Fruit fly (Drosophila melanogaster) whole organism, embryonic: ENCODE measurements around the gene Capa.

Experiments used
- Asciz ChIP-seq: fragments of 200-800 bp; sonication (Bioruptor generic); optimal IDR thresholded peaks from 2 replicates; lab custom pipeline; 2017; ENCODE audit warnings: missing biosample characterization, mild to moderate bottlenecking, missing genetic modification characterization, missing genetic modification reagents
- CG10274 ChIP-seq: fragments of 200-800 bp; sonication (Bioruptor generic); optimal IDR thresholded peaks from 3 replicates; lab custom pipeline; 2017; ENCODE audit warnings: missing biosample characterization, mild to moderate bottlenecking, missing genetic modification characterization
- CG10366 ChIP-seq: fragments of 200-800 bp; sonication (Bioruptor generic); IDR thresholded peaks from 2 replicates; pipeline ENCODE4 v1.3.6; 2022; ENCODE audit warnings: missing biosample characterization, missing genetic modification characterization
- CG12071 ChIP-seq: fragments of 200-800 bp; sonication (Bioruptor generic); optimal IDR thresholded peaks from 3 replicates; lab custom pipeline; 2018; ENCODE audit warnings: missing biosample characterization, mild to moderate bottlenecking, missing genetic modification characterization
- CG14441 ChIP-seq: fragments of 200-800 bp; sonication (Bioruptor generic); IDR thresholded peaks from 2 replicates; pipeline ENCODE4 v1.3.6; 2022; ENCODE audit warnings: missing biosample characterization, missing genetic modification characterization
- CG15011 ChIP-seq: fragments of 200-800 bp; sonication (Bioruptor generic); optimal IDR thresholded peaks from 3 replicates; lab custom pipeline; 2018; ENCODE audit warnings: missing biosample characterization, mild to moderate bottlenecking, missing genetic modification characterization
- CG17328 ChIP-seq: fragments of 200-800 bp; sonication (Bioruptor generic); IDR thresholded peaks from 2 replicates; pipeline ENCODE4 v1.3.6; 2022; ENCODE audit warnings: missing biosample characterization, missing genetic modification characterization
- CG1832 ChIP-seq: fragments of 200-800 bp; sonication (Bioruptor generic); optimal IDR thresholded peaks from 2 replicates; lab custom pipeline; 2017; ENCODE audit warnings: missing biosample characterization, mild to moderate bottlenecking, missing genetic modification characterization, inconsistent platforms
- CG31224 ChIP-seq: fragments of 200-800 bp; sonication (Bioruptor generic); IDR thresholded peaks from 2 replicates; pipeline ENCODE4 v1.3.6; 2022; ENCODE audit warnings: missing biosample characterization, missing genetic modification characterization
- CG4617 ChIP-seq: fragments of 200-800 bp; sonication (Bioruptor generic); optimal IDR thresholded peaks from 3 replicates; lab custom pipeline; 2016; ENCODE audit warnings: missing biosample characterization, missing genetic modification characterization, borderline replicate concordance
- CG7372 ChIP-seq: fragments of 200-800 bp; sonication (Bioruptor generic); IDR thresholded peaks from 2 replicates; pipeline ENCODE4 v1.3.6; 2022; ENCODE audit warnings: missing biosample characterization, missing genetic modification characterization
- CG7839 ChIP-seq: fragments of 200-800 bp; sonication (Bioruptor generic); optimal IDR thresholded peaks from 3 replicates; lab custom pipeline; 2018; ENCODE audit warnings: missing biosample characterization, mild to moderate bottlenecking, missing genetic modification characterization, moderate library complexity
- CG8290 ChIP-seq, 3 experiments: fragments of 200-800 bp; sonication (Bioruptor generic); optimal IDR thresholded peaks; 2 replicates each; lab custom pipeline; 2016 to 2019; ENCODE audit warnings: missing biosample characterization in 3 of 3, missing genetic modification characterization in 3 of 3, mild to moderate bottlenecking in 2 of 3, moderate library complexity in 1 of 3
- CG9437 ChIP-seq: fragments of 200-800 bp; sonication (Bioruptor generic); optimal IDR thresholded peaks from 2 replicates; lab custom pipeline; 2018; ENCODE audit warnings: missing biosample characterization, mild to moderate bottlenecking, missing genetic modification characterization
- CHES-1-like ChIP-seq: fragments of 200-800 bp; sonication (Bioruptor generic); optimal IDR thresholded peaks from 2 replicates; lab custom pipeline; 2016; ENCODE audit warnings: missing biosample characterization, missing genetic modification characterization
- Dad ChIP-seq: fragments of 200-800 bp; sonication (Bioruptor generic); optimal IDR thresholded peaks from 3 replicates; lab custom pipeline; 2016; ENCODE audit warnings: missing biosample characterization, missing genetic modification characterization
- Dbx ChIP-seq: fragments of 200-800 bp; sonication (Bioruptor generic); IDR thresholded peaks from 3 replicates; pipeline ENCODE4 v1.3.6; 2022; ENCODE audit warnings: missing biosample characterization, missing genetic modification characterization
- Dp ChIP-seq: fragments of 200-800 bp; sonication (Bioruptor generic); optimal IDR thresholded peaks from 2 replicates; lab custom pipeline; 2018; ENCODE audit warnings: missing biosample characterization, mild to moderate bottlenecking, missing genetic modification characterization, moderate library complexity
- Drgx ChIP-seq: fragments of 200-800 bp; sonication (Bioruptor generic); IDR thresholded peaks from 2 replicates; pipeline ENCODE4 v1.3.6; 2022; ENCODE audit warnings: missing biosample characterization, missing genetic modification characterization
- HLH3B ChIP-seq: fragments of 200-800 bp; sonication (Bioruptor generic); IDR thresholded peaks from 2 replicates; pipeline ENCODE4 v1.3.6; 2022; ENCODE audit warnings: missing biosample characterization, missing genetic modification characterization
- Hand ChIP-seq: fragments of 200-800 bp; sonication (Bioruptor generic); optimal IDR thresholded peaks from 2 replicates; lab custom pipeline; 2017; ENCODE audit warnings: mild to moderate bottlenecking, missing biosample characterization, missing genetic modification reagents, missing genetic modification characterization
- HmgZ ChIP-seq: fragments of 200-800 bp; sonication (Bioruptor generic); optimal IDR thresholded peaks from 2 replicates; lab custom pipeline; 2018; ENCODE audit warnings: missing biosample characterization, mild to moderate bottlenecking, missing genetic modification characterization
- Hmx ChIP-seq: fragments of 200-800 bp; sonication (Bioruptor generic); optimal IDR thresholded peaks from 2 replicates; lab custom pipeline; 2016; ENCODE audit warnings: missing biosample characterization, missing genetic modification characterization
- Hr51 ChIP-seq, 2 experiments: fragments of 200-800 bp; sonication (Bioruptor generic); optimal IDR thresholded peaks; 2 replicates in 1 of 2; 3 replicates in 1 of 2; lab custom pipeline; 2016 to 2018; ENCODE audit warnings: missing biosample characterization in 2 of 2, missing genetic modification characterization in 2 of 2, mild to moderate bottlenecking in 1 of 2, moderate library complexity in 1 of 2
- Lhr ChIP-seq: fragments of 200-800 bp; sonication (Bioruptor generic); optimal IDR thresholded peaks from 3 replicates; lab custom pipeline; 2017; ENCODE audit warnings: mild to moderate bottlenecking, missing biosample characterization, missing genetic modification reagents, missing genetic modification characterization
- MTF-1 ChIP-seq: fragments of 200-800 bp; sonication (Bioruptor generic); optimal IDR thresholded peaks from 2 replicates; lab custom pipeline; 2018; ENCODE audit warnings: missing biosample characterization, mild to moderate bottlenecking, missing genetic modification characterization, borderline replicate concordance
- NC2α ChIP-seq: fragments of 200-800 bp; sonication (Bioruptor generic); optimal IDR thresholded peaks from 2 replicates; lab custom pipeline; 2016; ENCODE audit warnings: missing biosample characterization, missing genetic modification characterization
- Nf-YB ChIP-seq: fragments of 200-800 bp; sonication (Bioruptor generic); optimal IDR thresholded peaks from 3 replicates; lab custom pipeline; 2019; ENCODE audit warnings: missing biosample characterization, mild to moderate bottlenecking, missing genetic modification characterization, moderate library complexity
- Sox102F ChIP-seq: fragments of 200-800 bp; sonication (Bioruptor generic); optimal IDR thresholded peaks from 2 replicates; lab custom pipeline; 2018; ENCODE audit warnings: missing biosample characterization, mild to moderate bottlenecking, missing genetic modification characterization, moderate library complexity
- Sry-β ChIP-seq: fragments of 200-800 bp; sonication (Bioruptor generic); optimal IDR thresholded peaks from 2 replicates; lab custom pipeline; 2018; ENCODE audit warnings: missing biosample characterization, mild to moderate bottlenecking, missing genetic modification characterization, moderate library complexity
- Tbp ChIP-seq: fragments of >200 bp; optimal IDR thresholded peaks from 2 replicates; lab custom pipeline; 2018; ENCODE audit warnings: missing biosample characterization, missing genetic modification characterization
- ase ChIP-seq: fragments of 200-800 bp; sonication (Bioruptor generic); IDR thresholded peaks from 3 replicates; pipeline ENCODE4 v1.3.6; 2022; ENCODE audit warnings: missing biosample characterization, missing genetic modification characterization
- bab2 ChIP-seq: fragments of 200-800 bp; sonication (Bioruptor generic); optimal IDR thresholded peaks from 2 replicates; lab custom pipeline; 2016; ENCODE audit warnings: missing biosample characterization, missing genetic modification characterization
- caup ChIP-seq: fragments of 200-800 bp; sonication (Bioruptor generic); optimal IDR thresholded peaks from 3 replicates; lab custom pipeline; 2017; ENCODE audit warnings: missing biosample characterization, mild to moderate bottlenecking, missing genetic modification characterization, moderate library complexity; ENCODE audit not compliant: severe bottlenecking
- chinmo ChIP-seq: fragments of 200-800 bp; sonication (Bioruptor generic); IDR thresholded peaks from 4 replicates; pipeline ENCODE4 v1.3.6; 2022; ENCODE audit warnings: missing biosample characterization, missing genetic modification characterization; ENCODE audit not compliant: partially characterized antibody
- chn ChIP-seq: fragments of 200-800 bp; sonication (Bioruptor generic); optimal IDR thresholded peaks from 2 replicates; lab custom pipeline; 2016; ENCODE audit warnings: missing biosample characterization, missing genetic modification characterization
- cwo ChIP-seq: fragments of 200-800 bp; sonication (Bioruptor generic); optimal IDR thresholded peaks from 3 replicates; lab custom pipeline; 2017; ENCODE audit warnings: missing biosample characterization, missing genetic modification characterization, mild to moderate bottlenecking, moderate library complexity, missing genetic modification reagents
- ewg ChIP-seq: fragments of 200-800 bp; sonication (Bioruptor generic); optimal IDR thresholded peaks from 3 replicates; lab custom pipeline; 2017; ENCODE audit warnings: mild to moderate bottlenecking, missing biosample characterization, missing genetic modification reagents, missing genetic modification characterization
- gcm2 ChIP-seq: fragments of 200-800 bp; sonication (Bioruptor generic); optimal IDR thresholded peaks from 2 replicates; lab custom pipeline; 2016; ENCODE audit warnings: missing biosample characterization, missing genetic modification characterization
- her ChIP-seq: fragments of 200-800 bp; sonication (Bioruptor generic); optimal IDR thresholded peaks from 2 replicates; lab custom pipeline; 2016; ENCODE audit warnings: missing biosample characterization, missing genetic modification characterization
- ken ChIP-seq: fragments of 200-800 bp; sonication (Bioruptor generic); IDR thresholded peaks from 3 replicates; pipeline ENCODE4 v1.3.6; 2022; ENCODE audit warnings: missing biosample characterization, missing genetic modification characterization
- mam ChIP-seq: fragments of 200-800 bp; sonication (Bioruptor generic); optimal IDR thresholded peaks from 3 replicates; lab custom pipeline; 2016; ENCODE audit warnings: missing biosample characterization, missing genetic modification characterization
- onecut ChIP-seq: fragments of 200-800 bp; sonication (Bioruptor generic); IDR thresholded peaks from 2 replicates; pipeline ENCODE4 v1.3.6; 2022; ENCODE audit warnings: missing biosample characterization, missing genetic modification characterization
- pan ChIP-seq, 4 experiments: fragments of >200 bp in 3 of 4; fragments of 200-800 bp in 1 of 4; sonication (Bioruptor generic) in 1 of 4; optimal IDR thresholded peaks in 3 of 4; IDR thresholded peaks in 1 of 4; 2 replicates each; pipeline versions ENCODE4 v1.3.6 to Lab custom; 2017 to 2022; ENCODE audit warnings: missing biosample characterization in 2 of 4, missing genetic modification characterization in 2 of 4, mixed read lengths in 1 of 4
- sima ChIP-seq: fragments of 200-800 bp; sonication (Bioruptor generic); optimal IDR thresholded peaks from 2 replicates; lab custom pipeline; 2016; ENCODE audit warnings: missing biosample characterization, missing genetic modification characterization
- sisA ChIP-seq: fragments of 200-800 bp; sonication (Bioruptor generic); IDR thresholded peaks from 2 replicates; pipeline ENCODE4 v1.3.6; 2022; ENCODE audit warnings: missing biosample characterization, missing genetic modification characterization
- slp2 ChIP-seq: fragments of 200-800 bp; sonication (Bioruptor generic); optimal IDR thresholded peaks from 2 replicates; lab custom pipeline; 2016; ENCODE audit warnings: missing biosample characterization, missing genetic modification characterization
- vvl ChIP-seq: fragments of 200-800 bp; sonication (Bioruptor generic); IDR thresholded peaks from 2 replicates; pipeline ENCODE4 v1.3.6; 2022; ENCODE audit warnings: missing biosample characterization, missing genetic modification characterization
- wek ChIP-seq: fragments of 200-800 bp; sonication (Bioruptor generic); optimal IDR thresholded peaks from 3 replicates; lab custom pipeline; 2018; ENCODE audit warnings: missing biosample characterization, mild to moderate bottlenecking, missing genetic modification characterization, moderate library complexity

The Capa gene

dm6 chr3R:29876733-29877193, 37.4 kb downstream of the Capa start, which contains the start of gene CG31038 (continued):
- TF ChIP-seq CHES-1-like (GFP tag; lab: Kevin White, UChicago) (no peak), CG14441 (no peak), NC2α (no peak), HmgZ (tag; lab: Kevin White, UChicago) (no peak), wek (GFP tag; lab: Kevin White, UChicago) (peak; percentile 39), HLH3B (no peak), Tbp (GFP tag; lab: Kevin White, UChicago) (no peak), MTF-1 (GFP tag; lab: Kevin White, UChicago) (peak; percentile 40), Dp (GFP tag; lab: Kevin White, UChicago) (no peak), ewg (GFP tag; lab: Kevin White, UChicago) (no peak), bab2 (no peak), CG17328 (peak; percentile 27; the same call in 1 of the 2 replicates), CG15011 (GFP tag; lab: Kevin White, UChicago) (no peak), cwo (no peak), CG31224 (GFP tag; lab: Robert Waterston, UW) (no peak), Asciz (GFP tag; lab: Kevin White, UChicago) (peak; percentile 29), slp2 (no peak), CG1832 (GFP tag; lab: Kevin White, UChicago) (no peak), Hmx (GFP tag; lab: Kevin White, UChicago) (no peak), onecut (no peak; the same call in 1 of the 2 replicates), Hand (no peak), ase (GFP tag; lab: Robert Waterston, UW) (no peak), Hr51 (GFP tag; optimal IDR thresholded peaks at IDR 0.05; lab: Kevin White, UChicago) (peak in 1 of 2 experiments; percentile 25), CG4617 (GFP tag; lab: Kevin White, UChicago) (no peak), chinmo (GFP tag; lab: Robert Waterston, UW) (peak; percentile 93; the same call in 3 of the 4 replicates), caup (GFP tag; lab: Kevin White, UChicago) (no peak), CG7372 (GFP tag; lab: Robert Waterston, UW) (no peak), ken (GFP tag; lab: Robert Waterston, UW) (no peak), CG7839 (tag; lab: Kevin White, UChicago) (no peak), Dad (GFP tag; lab: Kevin White, UChicago) (no peak), Lhr (GFP tag; lab: Kevin White, UChicago) (no peak), Nf-YB (GFP tag; lab: Kevin White, UChicago) (no peak), mam (GFP tag; lab: Kevin White, UChicago) (no peak), Sox102F (GFP tag; lab: Kevin White, UChicago) (peak; percentile 10), vvl (GFP tag; lab: Robert Waterston, UW) (peak; percentile 57; the same call in 1 of the 2 replicates), her (peak; percentile 54), CG12071 (GFP tag; lab: Kevin White, UChicago) (peak; percentile 38), CG10366 (no peak), chn (GFP tag; lab: Kevin White, UChicago) (peak; percentile 26), sisA (GFP tag; lab: Robert Waterston, UW) (no peak), CG8290 (GFP tag; optimal IDR thresholded peaks at IDR 0.05; lab: Kevin White, UChicago) (no peak), CG8290 (tag; optimal IDR thresholded peaks at IDR 0.05; lab: Kevin White, UChicago) (no peak), CG9437 (GFP tag; lab: Kevin White, UChicago) (no peak), Dbx (GFP tag; lab: Robert Waterston, UW) (peak; percentile 47; the same call in 1 of the 3 replicates), CG10274 (no peak), sima (no peak), gcm2 (GFP tag; lab: Kevin White, UChicago) (no peak), pan (optimal IDR thresholded peaks at IDR 0.05; lab: Kevin White, UChicago) (no peak), pan (GFP tag; optimal IDR thresholded peaks at IDR 0.05 in 1 of 2, IDR thresholded peaks at IDR 0.05 in 1 of 2) (peak in 1 of 2 experiments; percentile 62), Sry-β (no peak), Drgx (GFP tag; lab: Robert Waterston, UW) (peak; percentile 34; the same call in 1 of the 2 replicates)
